Worm (Caenorhabditis elegans) whole organism, midembryonic: ENCODE data around the gene emb-1.

Source experiments
- T22C8.4 ChIP-seq: fragments of 200-800 bp; sonication (Bioruptor generic); IDR thresholded peaks from 2 replicates; pipeline ENCODE4 v1.3.6; 2022; ENCODE audit warnings: missing genetic modification characterization, missing compliant biosample characterization
- cog-1 ChIP-seq: sonication (generic microtip); optimal IDR thresholded peaks from 2 replicates; lab custom pipeline; 2016; ENCODE audit warnings: missing genetic modification characterization, missing compliant biosample characterization
- flt-1 ChIP-seq: fragments of 200-800 bp; sonication (Bioruptor generic); IDR thresholded peaks from 2 replicates; pipeline ENCODE4 v1.3.6; 2022; ENCODE audit warnings: missing genetic modification characterization, missing compliant biosample characterization
- klf-2 ChIP-seq: fragments of 200-800 bp; sonication (Bioruptor generic); conservative IDR thresholded peaks from 2 replicates; pipeline ENCODE4 v1.3.6; 2022; ENCODE audit warnings: missing genetic modification reagents, missing genetic modification characterization, missing compliant biosample characterization
- med-1 ChIP-seq: sonication (generic microtip); optimal IDR thresholded peaks from 2 replicates; lab custom pipeline; 2017; ENCODE audit warnings: missing genetic modification characterization, mild to moderate bottlenecking, missing compliant biosample characterization, antibody characterized with exemption, missing genetic modification reagents; ENCODE audit not compliant: insufficient read depth
- ref-1 ChIP-seq: fragments of 200-800 bp; sonication (Bioruptor generic); conservative IDR thresholded peaks from 2 replicates; pipeline ENCODE4 v1.3.6; 2022; ENCODE audit warnings: missing genetic modification reagents, missing genetic modification characterization, missing compliant biosample characterization
- tab-1 ChIP-seq: fragments of 200-800 bp; sonication (Bioruptor generic); IDR thresholded peaks from 2 replicates; pipeline ENCODE4 v1.3.6; 2022; ENCODE audit warnings: missing genetic modification characterization, missing compliant biosample characterization
- ztf-23 ChIP-seq: fragments of 200-800 bp; sonication (Bioruptor generic); IDR thresholded peaks from 2 replicates; pipeline ENCODE4 v1.3.6; 2022; ENCODE audit warnings: missing genetic modification reagents, missing genetic modification characterization, missing compliant biosample characterization
- ztf-29 ChIP-seq: fragments of 200-800 bp; sonication (Bioruptor generic); IDR thresholded peaks from 2 replicates; pipeline ENCODE4 v1.3.6; 2022; ENCODE audit warnings: missing genetic modification reagents, missing genetic modification characterization, missing compliant biosample characterization

emb-1 gene

DNA sequence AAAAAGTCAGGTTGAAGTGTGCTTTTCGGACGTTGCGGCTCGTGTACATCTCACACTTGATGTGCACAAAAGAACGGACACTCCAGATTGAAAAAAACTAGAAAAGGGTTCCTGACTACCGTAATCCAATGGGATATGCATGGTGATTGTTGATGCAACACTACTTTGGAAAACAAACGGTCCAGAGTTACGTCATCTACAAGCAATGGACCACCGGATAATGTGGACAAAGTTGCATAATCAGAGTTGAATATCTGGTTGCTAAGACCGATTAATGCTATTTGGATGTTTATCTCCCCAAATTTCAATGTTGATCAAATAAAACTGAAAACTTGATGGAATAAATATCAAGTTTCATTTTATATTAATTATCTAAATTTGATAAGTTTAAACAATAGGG is 23.2 kb upstream of the emb-1 start:
- TF ChIP-seq tab-1 (GFP tag; lab: Robert Waterston, UW): no peak
- TF ChIP-seq cog-1 (tag; lab: Kevin White, UChicago): no peak
- no peak for TF ChIP-seq ztf-23
- no peak for TF ChIP-seq med-1 (GFP tag; lab: Kevin White, UChicago)
- TF ChIP-seq ztf-29 (GFP tag; lab: Robert Waterston, UW): no peak
- no peak for TF ChIP-seq flt-1 (GFP tag; lab: Robert Waterston, UW)
- TF ChIP-seq T22C8.4 (GFP tag; lab: Robert Waterston, UW): no peak
- no peak for TF ChIP-seq klf-2 (GFP tag; lab: Robert Waterston, UW)
- no peak for TF ChIP-seq ref-1 (GFP tag; lab: Robert Waterston, UW)

DNA sequence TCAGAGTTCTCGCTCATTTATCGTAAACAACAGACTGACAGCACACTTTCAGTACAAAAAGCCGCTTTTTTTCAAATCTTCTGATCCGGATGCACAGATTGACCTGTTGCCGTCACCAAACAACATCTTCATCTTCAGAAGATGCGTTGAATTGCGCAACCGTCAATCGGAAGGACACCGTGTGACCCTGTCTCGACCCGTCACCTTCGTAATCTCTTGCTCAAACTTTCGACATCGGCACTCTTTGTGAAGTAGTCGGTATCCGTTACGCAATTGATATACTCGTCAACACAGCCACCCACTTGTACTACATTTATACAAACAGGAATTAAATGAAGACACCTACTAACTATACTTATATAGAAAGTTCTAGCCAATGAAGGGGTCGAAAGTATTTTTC is 22.3 kb upstream of the emb-1 start:
- TF ChIP-seq ref-1 (GFP tag; lab: Robert Waterston, UW) (no peak), flt-1 (GFP tag; lab: Robert Waterston, UW) (no peak), T22C8.4 (GFP tag; lab: Robert Waterston, UW) (no peak), ztf-23 (no peak), cog-1 (tag; lab: Kevin White, UChicago) (no peak), med-1 (GFP tag; lab: Kevin White, UChicago) (no peak), klf-2 (GFP tag; lab: Robert Waterston, UW) (no peak), ztf-29 (GFP tag; lab: Robert Waterston, UW) (no peak), tab-1 (GFP tag; lab: Robert Waterston, UW) (no peak)

DNA sequence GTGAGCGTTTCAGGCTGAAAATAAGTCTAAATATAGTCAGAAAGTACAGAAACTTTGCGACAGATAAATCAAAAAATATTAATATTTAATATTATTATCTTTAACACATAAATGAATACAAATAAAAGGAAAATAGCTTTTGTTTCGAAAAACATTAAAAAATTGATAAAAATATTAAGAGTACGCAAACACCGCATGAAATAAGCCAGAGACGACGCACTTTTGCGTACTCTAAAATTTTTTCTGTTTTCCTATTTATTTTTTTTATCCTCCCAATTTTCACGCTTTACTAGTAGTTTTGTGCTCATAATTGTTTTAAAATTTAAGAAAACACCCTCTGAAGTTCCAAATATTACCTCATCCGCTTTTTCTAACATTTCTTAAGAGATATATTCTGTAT is 20.1 kb upstream of the emb-1 start, which contains the start of the genes rbm-42 and grwd-1:
TSS of gene rbm-42 (minus strand) at position 93 of the 400 bp plus-strand sequence.
TSS of gene grwd-1 (plus strand) at position 328 of the 400 bp plus-strand sequence.
- no peak for TF ChIP-seq tab-1 (GFP tag; lab: Robert Waterston, UW)
- TF ChIP-seq flt-1 (GFP tag; lab: Robert Waterston, UW): no peak
- TF ChIP-seq med-1 (GFP tag; lab: Kevin White, UChicago): no peak
- TF ChIP-seq T22C8.4 (GFP tag; lab: Robert Waterston, UW): no peak
- TF ChIP-seq ztf-29 (GFP tag; lab: Robert Waterston, UW): no peak
- no peak for TF ChIP-seq ref-1 (GFP tag; lab: Robert Waterston, UW)
- TF ChIP-seq cog-1 (tag; lab: Kevin White, UChicago): peak; percentile 2
- TF ChIP-seq klf-2 (GFP tag; lab: Robert Waterston, UW): no peak
- peak; percentile 36; the same call in 1 of the 2 replicates for TF ChIP-seq ztf-23

DNA sequence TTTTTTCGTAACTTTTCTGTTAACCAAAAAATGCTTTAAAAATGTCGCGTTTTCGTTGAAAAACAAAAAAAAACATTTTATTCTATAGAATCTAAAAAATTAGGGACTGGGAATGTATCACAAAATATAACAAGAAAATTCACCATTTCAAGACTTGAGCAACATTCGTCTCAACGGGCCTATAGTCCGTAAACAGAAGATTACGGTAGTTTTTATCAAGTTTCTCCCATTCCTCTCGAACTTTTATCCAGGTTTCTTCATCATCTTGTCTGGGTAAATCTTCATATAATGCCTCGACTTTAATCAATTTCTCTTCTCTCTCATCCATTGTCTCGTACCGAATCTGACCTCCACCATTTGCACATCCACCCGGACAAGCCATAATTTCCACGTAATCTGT is 17.8 kb upstream of the emb-1 start:
- TF ChIP-seq ztf-29 (GFP tag; lab: Robert Waterston, UW) (no peak), T22C8.4 (GFP tag; lab: Robert Waterston, UW) (no peak), klf-2 (GFP tag; lab: Robert Waterston, UW) (no peak), tab-1 (GFP tag; lab: Robert Waterston, UW) (no peak), cog-1 (tag; lab: Kevin White, UChicago) (no peak), ref-1 (GFP tag; lab: Robert Waterston, UW) (no peak), med-1 (GFP tag; lab: Kevin White, UChicago) (no peak), flt-1 (GFP tag; lab: Robert Waterston, UW) (no peak), ztf-23 (no peak)

- TF ChIP-seq tab-1 (GFP tag; lab: Robert Waterston, UW) (no peak), flt-1 (GFP tag; lab: Robert Waterston, UW) (no peak), ref-1 (GFP tag; lab: Robert Waterston, UW) (no peak), T22C8.4 (GFP tag; lab: Robert Waterston, UW) (no peak), cog-1 (tag; lab: Kevin White, UChicago) (no peak), ztf-23 (no peak), ztf-29 (GFP tag; lab: Robert Waterston, UW) (no peak), med-1 (GFP tag; lab: Kevin White, UChicago) (no peak), klf-2 (GFP tag; lab: Robert Waterston, UW) (no peak)
Observed at ce11 chrIII:5158674-5159073, 14.6 kb upstream of the emb-1 start, which contains the start of gene oxy-4. TSS of gene oxy-4 (minus strand) at chrIII:5158774.

- TF ChIP-seq ztf-23 (no peak), klf-2 (GFP tag; lab: Robert Waterston, UW) (no peak), T22C8.4 (GFP tag; lab: Robert Waterston, UW) (no peak), med-1 (GFP tag; lab: Kevin White, UChicago) (no peak), ztf-29 (GFP tag; lab: Robert Waterston, UW) (no peak), flt-1 (GFP tag; lab: Robert Waterston, UW) (no peak), cog-1 (tag; lab: Kevin White, UChicago) (no peak), tab-1 (GFP tag; lab: Robert Waterston, UW) (no peak), ref-1 (GFP tag; lab: Robert Waterston, UW) (no peak)
Observed at ce11 chrIII:5159505-5159904, 13.7 kb upstream of the emb-1 start, which contains the start of gene T10F2.5. TSS of gene T10F2.5 (minus strand) at chrIII:5159605.

- no peak for TF ChIP-seq ztf-29 (GFP tag; lab: Robert Waterston, UW)
- TF ChIP-seq med-1 (GFP tag; lab: Kevin White, UChicago): no peak
- no peak for TF ChIP-seq tab-1 (GFP tag; lab: Robert Waterston, UW)
Observed at ce11 chrIII:5160803-5161202, 12.4 kb upstream of the emb-1 start.

ce11 chrIII:5162820-5163631 is 10.2 kb upstream of the emb-1 start, which contains the start of gene gars-1:
TSS of gene gars-1 (minus strand) at chrIII:5163627.
- TF ChIP-seq med-1 (GFP tag; lab: Kevin White, UChicago) (no peak), flt-1 (GFP tag; lab: Robert Waterston, UW) (no peak), ref-1 (GFP tag; lab: Robert Waterston, UW) (no peak), ztf-23 (no peak), klf-2 (GFP tag; lab: Robert Waterston, UW) (no peak), cog-1 (tag; lab: Kevin White, UChicago) (no peak), T22C8.4 (GFP tag; lab: Robert Waterston, UW) (no peak), ztf-29 (GFP tag; lab: Robert Waterston, UW) (no peak), tab-1 (GFP tag; lab: Robert Waterston, UW) (no peak)
